Fruit fly (Drosophila melanogaster) whole organism, embryonic: Measurements from ENCODE around the gene CG14273.
A peak's percentile ranks its signal among the peaks of the same experiment; 100 is the strongest.

Source experiments
- BEAF-32 ChIP-seq: fragments of 200-800 bp; sonication (Bioruptor generic); optimal IDR thresholded peaks from 3 replicates; lab custom pipeline; 2017; ENCODE audit warnings: missing biosample characterization, missing genetic modification characterization, mild to moderate bottlenecking, moderate library complexity, missing genetic modification reagents
- CG10209 ChIP-seq: fragments of 200-800 bp; sonication (Bioruptor generic); optimal IDR thresholded peaks from 3 replicates; lab custom pipeline; 2017; ENCODE audit warnings: missing biosample characterization, mild to moderate bottlenecking, missing genetic modification characterization, missing genetic modification reagents
- CG10543 ChIP-seq: fragments of 200-800 bp; sonication (Bioruptor generic); optimal IDR thresholded peaks from 3 replicates; lab custom pipeline; 2017; ENCODE audit warnings: missing biosample characterization, mild to moderate bottlenecking, missing genetic modification characterization, moderate library complexity
- CG10654 ChIP-seq: fragments of 200-800 bp; sonication (Bioruptor generic); optimal IDR thresholded peaks from 2 replicates; lab custom pipeline; 2016; ENCODE audit warnings: missing biosample characterization, missing genetic modification characterization
- CG11696 ChIP-seq: fragments of 200-800 bp; sonication (Bioruptor generic); IDR thresholded peaks from 2 replicates; pipeline ENCODE4 v1.3.6; 2022; ENCODE audit warnings: missing biosample characterization, missing genetic modification characterization
- CG12071 ChIP-seq: fragments of 200-800 bp; sonication (Bioruptor generic); optimal IDR thresholded peaks from 3 replicates; lab custom pipeline; 2018; ENCODE audit warnings: missing biosample characterization, mild to moderate bottlenecking, missing genetic modification characterization
- CG12659 ChIP-seq: fragments of 200-800 bp; sonication (Bioruptor generic); optimal IDR thresholded peaks from 3 replicates; lab custom pipeline; 2017; ENCODE audit warnings: mild to moderate bottlenecking, missing biosample characterization, missing genetic modification reagents, missing genetic modification characterization
- CG13894 ChIP-seq: fragments of 200-800 bp; sonication (Bioruptor generic); optimal IDR thresholded peaks from 3 replicates; lab custom pipeline; 2018; ENCODE audit warnings: missing biosample characterization, mild to moderate bottlenecking, missing genetic modification characterization, moderate library complexity
- CG14667 ChIP-seq: fragments of 200-800 bp; sonication (Bioruptor generic); IDR thresholded peaks from 2 replicates; pipeline ENCODE4 v1.3.6; 2022; ENCODE audit warnings: missing biosample characterization, missing genetic modification characterization
- CG15514 ChIP-seq: fragments of 200-800 bp; sonication (Bioruptor generic); optimal IDR thresholded peaks from 3 replicates; lab custom pipeline; 2017; ENCODE audit warnings: missing biosample characterization, missing genetic modification characterization, mild to moderate bottlenecking, moderate library complexity, missing genetic modification reagents
- CG16863 ChIP-seq: fragments of 200-800 bp; sonication (Bioruptor generic); optimal IDR thresholded peaks from 3 replicates; lab custom pipeline; 2016; ENCODE audit warnings: missing biosample characterization, missing genetic modification characterization
- CG1792 ChIP-seq: fragments of 200-800 bp; sonication (Bioruptor generic); optimal IDR thresholded peaks from 2 replicates; lab custom pipeline; 2016; ENCODE audit warnings: missing biosample characterization, missing genetic modification characterization
- CG2875 ChIP-seq: fragments of 200-800 bp; sonication (Bioruptor generic); optimal IDR thresholded peaks from 2 replicates; lab custom pipeline; 2017; ENCODE audit warnings: missing biosample characterization, mild to moderate bottlenecking, missing genetic modification characterization, missing genetic modification reagents
- CG6654 ChIP-seq: fragments of 200-800 bp; sonication (Bioruptor generic); optimal IDR thresholded peaks from 2 replicates; lab custom pipeline; 2017; ENCODE audit warnings: missing biosample characterization, mild to moderate bottlenecking, missing genetic modification characterization
- CG6765 ChIP-seq: fragments of 200-800 bp; sonication (Bioruptor generic); optimal IDR thresholded peaks from 3 replicates; lab custom pipeline; 2017; ENCODE audit warnings: missing biosample characterization, mild to moderate bottlenecking, missing genetic modification characterization
- CG6791 ChIP-seq: fragments of 200-800 bp; sonication (Bioruptor generic); IDR thresholded peaks from 3 replicates; pipeline ENCODE4 v1.3.6; 2022; ENCODE audit warnings: missing biosample characterization, missing genetic modification characterization; ENCODE audit not compliant: partially characterized antibody
- CG7556 ChIP-seq: fragments of 200-800 bp; sonication (Bioruptor generic); optimal IDR thresholded peaks from 2 replicates; lab custom pipeline; 2017; ENCODE audit warnings: missing biosample characterization, mild to moderate bottlenecking, missing genetic modification characterization
- CG8089 ChIP-seq: fragments of 200-800 bp; sonication (Bioruptor generic); optimal IDR thresholded peaks from 3 replicates; lab custom pipeline; 2016; ENCODE audit warnings: missing biosample characterization, missing genetic modification characterization
- CHES-1-like ChIP-seq: fragments of 200-800 bp; sonication (Bioruptor generic); optimal IDR thresholded peaks from 2 replicates; lab custom pipeline; 2016; ENCODE audit warnings: missing biosample characterization, missing genetic modification characterization
- Camta ChIP-seq: fragments of 200-800 bp; sonication (Bioruptor generic); optimal IDR thresholded peaks from 2 replicates; lab custom pipeline; 2016; ENCODE audit warnings: missing biosample characterization, missing genetic modification characterization
- D19B ChIP-seq: fragments of 200-800 bp; sonication (Bioruptor generic); optimal IDR thresholded peaks from 2 replicates; lab custom pipeline; 2017; ENCODE audit warnings: missing biosample characterization, mild to moderate bottlenecking, missing genetic modification characterization
- Dfd ChIP-seq, 2 experiments: fragments of >200 bp; optimal IDR thresholded peaks; 2 replicates each; lab custom pipeline; 2017; ENCODE audit warnings: missing biosample characterization in 2 of 2, missing genetic modification characterization in 2 of 2
- Dip2 ChIP-seq: fragments of 200-800 bp; sonication (Bioruptor generic); IDR thresholded peaks from 2 replicates; pipeline ENCODE4 v1.3.6; 2022; ENCODE audit warnings: missing biosample characterization, missing genetic modification characterization
- Doc3 ChIP-seq: fragments of 200-800 bp; sonication (Bioruptor generic); IDR thresholded peaks from 3 replicates; pipeline ENCODE4 v1.3.6; 2022; ENCODE audit warnings: missing biosample characterization, missing genetic modification characterization; ENCODE audit not compliant: partially characterized antibody
- GATAe ChIP-seq: fragments of 200-800 bp; sonication (Bioruptor generic); conservative IDR thresholded peaks from 2 replicates; pipeline ENCODE4 v1.3.6; 2022; ENCODE audit warnings: missing biosample characterization, missing genetic modification characterization
- HHEX ChIP-seq: fragments of 200-800 bp; sonication (Bioruptor generic); optimal IDR thresholded peaks from 3 replicates; lab custom pipeline; 2017; ENCODE audit warnings: missing biosample characterization, mild to moderate bottlenecking, missing genetic modification characterization, missing genetic modification reagents
- HLH4C ChIP-seq: fragments of 200-800 bp; sonication (Bioruptor generic); IDR thresholded peaks from 3 replicates; pipeline ENCODE4 v1.3.6; 2022; ENCODE audit warnings: missing biosample characterization, missing genetic modification characterization; ENCODE audit not compliant: partially characterized antibody
- HLHmδ ChIP-seq: fragments of 200-800 bp; sonication (Bioruptor generic); optimal IDR thresholded peaks from 2 replicates; lab custom pipeline; 2018; ENCODE audit warnings: missing biosample characterization, mild to moderate bottlenecking, missing genetic modification characterization, moderate library complexity
- Hand ChIP-seq: fragments of 200-800 bp; sonication (Bioruptor generic); optimal IDR thresholded peaks from 2 replicates; lab custom pipeline; 2017; ENCODE audit warnings: mild to moderate bottlenecking, missing biosample characterization, missing genetic modification reagents, missing genetic modification characterization
- Max ChIP-seq: fragments of 200-800 bp; sonication (Bioruptor generic); optimal IDR thresholded peaks from 2 replicates; lab custom pipeline; 2016; ENCODE audit warnings: missing biosample characterization, mild to moderate bottlenecking, missing genetic modification characterization
- Meics ChIP-seq: fragments of 200-800 bp; sonication (Bioruptor generic); optimal IDR thresholded peaks from 2 replicates; lab custom pipeline; 2017; ENCODE audit warnings: missing biosample characterization, mild to moderate bottlenecking, missing genetic modification characterization
- PHDP ChIP-seq: fragments of 200-800 bp; sonication (Bioruptor generic); optimal IDR thresholded peaks from 3 replicates; lab custom pipeline; 2018; ENCODE audit warnings: missing biosample characterization, mild to moderate bottlenecking, missing genetic modification characterization, moderate library complexity
- Side ChIP-seq: fragments of 200-800 bp; sonication (Bioruptor generic); optimal IDR thresholded peaks from 2 replicates; lab custom pipeline; 2016; ENCODE audit warnings: missing biosample characterization, missing genetic modification characterization
- ase ChIP-seq: fragments of 200-800 bp; sonication (Bioruptor generic); IDR thresholded peaks from 3 replicates; pipeline ENCODE4 v1.3.6; 2022; ENCODE audit warnings: missing biosample characterization, missing genetic modification characterization
- az2 ChIP-seq: fragments of 200-800 bp; sonication (Bioruptor generic); optimal IDR thresholded peaks from 3 replicates; lab custom pipeline; 2016; ENCODE audit warnings: missing biosample characterization, missing genetic modification characterization
- cas ChIP-seq: fragments of 200-800 bp; sonication (Bioruptor generic); IDR thresholded peaks from 2 replicates; pipeline ENCODE4 v1.3.6; 2022; ENCODE audit warnings: missing biosample characterization, missing genetic modification characterization
- ewg ChIP-seq: fragments of 200-800 bp; sonication (Bioruptor generic); optimal IDR thresholded peaks from 3 replicates; lab custom pipeline; 2017; ENCODE audit warnings: mild to moderate bottlenecking, missing biosample characterization, missing genetic modification reagents, missing genetic modification characterization
- fd64A ChIP-seq: fragments of 200-800 bp; sonication (Bioruptor generic); optimal IDR thresholded peaks from 3 replicates; lab custom pipeline; 2018; ENCODE audit warnings: missing biosample characterization, mild to moderate bottlenecking, missing genetic modification characterization
- h ChIP-seq: fragments of >200 bp; optimal IDR thresholded peaks from 2 replicates; lab custom pipeline; 2017
- hkb ChIP-seq, 2 experiments: fragments of 200-800 bp in 1 of 2; fragments of >200 bp in 1 of 2; sonication (Bioruptor generic) in 1 of 2; IDR thresholded peaks in 1 of 2; optimal IDR thresholded peaks in 1 of 2; 2 replicates each; pipeline versions ENCODE4 v1.3.6 to Lab custom; 2017 to 2022; ENCODE audit warnings: missing biosample characterization in 1 of 2, missing genetic modification characterization in 1 of 2
- knrl ChIP-seq: fragments of 200-800 bp; sonication (Bioruptor generic); IDR thresholded peaks from 3 replicates; pipeline ENCODE4 v1.3.6; 2022; ENCODE audit warnings: missing biosample characterization, missing genetic modification characterization; ENCODE audit not compliant: partially characterized antibody
- lmd ChIP-seq: fragments of 200-800 bp; sonication (Bioruptor generic); IDR thresholded peaks from 2 replicates; pipeline ENCODE4 v1.3.6; 2022; ENCODE audit warnings: missing biosample characterization, missing genetic modification characterization
- nerfin-1 ChIP-seq: fragments of 200-800 bp; sonication (Bioruptor generic); optimal IDR thresholded peaks from 3 replicates; lab custom pipeline; 2019; ENCODE audit warnings: missing biosample characterization, mild to moderate bottlenecking, missing genetic modification characterization, moderate library complexity
- pfk ChIP-seq: fragments of 200-800 bp; sonication (Bioruptor generic); optimal IDR thresholded peaks from 2 replicates; lab custom pipeline; 2018; ENCODE audit warnings: missing biosample characterization, mild to moderate bottlenecking, missing genetic modification characterization, moderate library complexity
- pum ChIP-seq: fragments of 200-800 bp; sonication (Bioruptor generic); optimal IDR thresholded peaks from 2 replicates; lab custom pipeline; 2016; ENCODE audit warnings: missing biosample characterization, missing genetic modification characterization
- shn ChIP-seq: fragments of 200-800 bp; sonication (Bioruptor generic); optimal IDR thresholded peaks from 3 replicates; lab custom pipeline; 2016; ENCODE audit warnings: missing biosample characterization, missing genetic modification characterization
- slbo ChIP-seq: fragments of 200-800 bp; sonication (Bioruptor generic); IDR thresholded peaks from 2 replicates; pipeline ENCODE4 v1.3.6; 2022; ENCODE audit warnings: missing biosample characterization, missing genetic modification characterization
- slp2 ChIP-seq: fragments of 200-800 bp; sonication (Bioruptor generic); optimal IDR thresholded peaks from 2 replicates; lab custom pipeline; 2016; ENCODE audit warnings: missing biosample characterization, missing genetic modification characterization
- so ChIP-seq: fragments of 200-800 bp; sonication (Bioruptor generic); IDR thresholded peaks from 3 replicates; pipeline ENCODE4 v1.3.6; 2022; ENCODE audit warnings: missing biosample characterization, missing genetic modification characterization
- unc-4 ChIP-seq: fragments of 200-800 bp; sonication (Bioruptor generic); IDR thresholded peaks from 2 replicates; pipeline ENCODE4 v1.3.6; 2022; ENCODE audit warnings: missing biosample characterization, missing genetic modification characterization; ENCODE audit not compliant: partially characterized antibody

The CG14273 gene

DNA sequence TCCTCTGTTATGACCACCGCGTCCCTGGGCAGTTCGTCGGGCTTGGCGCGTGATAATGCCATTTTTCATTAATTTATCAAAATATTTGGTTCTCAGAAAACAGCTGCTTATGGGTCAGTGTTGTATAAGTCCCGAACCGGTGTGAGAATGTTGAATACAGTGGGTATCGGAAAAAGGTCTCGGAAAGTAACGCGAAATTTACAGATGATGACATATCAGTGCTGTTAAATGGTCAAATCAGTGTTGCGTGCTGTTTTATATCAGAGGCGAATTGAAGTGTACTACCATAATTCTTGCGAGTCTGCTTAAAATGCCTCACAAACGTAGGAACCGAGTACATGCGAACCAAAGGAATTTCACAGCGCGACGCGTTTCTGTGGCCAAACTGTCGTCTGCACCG is 40.2 kb downstream of the CG14273 start, which contains the start of the genes CG13392 and Rcd4 (continued):
- TF ChIP-seq HLH4C (GFP tag; lab: Robert Waterston, UW) (peak; percentile 35; the same call in 1 of the 3 replicates), slp2 (GFP tag; lab: Kevin White, UChicago) (peak; percentile 30), CG12659 (peak; percentile 84), pum (GFP tag; lab: Kevin White, UChicago) (peak; percentile 61), CG6791 (GFP tag; lab: Robert Waterston, UW) (peak; percentile 73), CG8089 (GFP tag; lab: Kevin White, UChicago) (peak; percentile 11), CG6654 (GFP tag; lab: Kevin White, UChicago) (peak; percentile 1), D19B (GFP tag; lab: Kevin White, UChicago) (peak; percentile 29), CG10654 (GFP tag; lab: Kevin White, UChicago) (no peak), CG16863 (GFP tag; lab: Kevin White, UChicago) (peak; percentile 66), Meics (GFP tag; lab: Kevin White, UChicago) (peak; percentile 62), h (lab: Kevin White, UChicago) (no peak), ase (GFP tag; lab: Robert Waterston, UW) (no peak), CG15514 (peak; percentile 90), HLHmδ (GFP tag; lab: Kevin White, UChicago) (peak; percentile 28), Side (GFP tag; lab: Kevin White, UChicago) (peak; percentile 80), BEAF-32 (GFP tag; lab: Kevin White, UChicago) (peak; percentile 63), CG13894 (tag; lab: Kevin White, UChicago) (peak; percentile 80), CG6765 (GFP tag; lab: Kevin White, UChicago) (peak; percentile 32), CG7556 (GFP tag; lab: Kevin White, UChicago) (peak; percentile 59), ewg (GFP tag; lab: Kevin White, UChicago) (peak; percentile 20), Max (GFP tag; lab: Kevin White, UChicago) (peak; percentile 6), fd64A (GFP tag; lab: Kevin White, UChicago) (no peak), pfk (GFP tag; lab: Kevin White, UChicago) (no peak), cas (no peak), CG10543 (GFP tag; lab: Kevin White, UChicago) (peak; percentile 61), CG2875 (peak; percentile 10), lmd (GFP tag; lab: Robert Waterston, UW) (peak; percentile 38; the same call in 1 of the 2 replicates), CG12071 (GFP tag; lab: Kevin White, UChicago) (peak; percentile 67), Dfd (GFP tag; optimal IDR thresholded peaks at IDR 0.05; lab: Kevin White, UChicago) (no peak), GATAe (GFP tag; lab: Robert Waterston, UW) (no peak), so (GFP tag; lab: Robert Waterston, UW) (no peak), shn (peak; percentile 71), HHEX (GFP tag; lab: Kevin White, UChicago) (peak; percentile 56), slbo (GFP tag; lab: Robert Waterston, UW) (peak; percentile 85), CHES-1-like (GFP tag; lab: Kevin White, UChicago) (peak; percentile 79), knrl (GFP tag; lab: Robert Waterston, UW) (peak; percentile 51; the same call in 2 of the 3 replicates), hkb (optimal IDR thresholded peaks at IDR 0.05; lab: Kevin White, UChicago) (no peak), hkb (GFP tag; IDR thresholded peaks at IDR 0.05; lab: Robert Waterston, UW) (peak; percentile 51), CG11696 (GFP tag; lab: Robert Waterston, UW) (no peak), PHDP (tag; lab: Kevin White, UChicago) (peak; percentile 58), CG1792 (GFP tag; lab: Kevin White, UChicago) (peak; percentile 49), unc-4 (GFP tag; lab: Robert Waterston, UW) (peak; percentile 54), nerfin-1 (tag; lab: Kevin White, UChicago) (peak; percentile 58), az2 (GFP tag; lab: Kevin White, UChicago) (peak; percentile 53), Camta (GFP tag; lab: Kevin White, UChicago) (peak; percentile 59), Hand (GFP tag; lab: Kevin White, UChicago) (no peak), Dip2 (no peak), Doc3 (GFP tag; lab: Robert Waterston, UW) (peak; percentile 67; the same call in 1 of the 3 replicates), CG10209 (peak; percentile 57), CG14667 (GFP tag; lab: Robert Waterston, UW) (no peak)
